Worm (Caenorhabditis elegans): Measurements from ENCODE around the gene Y57G11C.1144.

ce11 chrIV:14978204-14978603 is 41.1 kb downstream of the Y57G11C.1144 start:
- TF ChIP-seq sem-2 (GFP tag; optimal IDR thresholded peaks at IDR 0.05) (no peak), elt-3 (tag; optimal IDR thresholded peaks at IDR 0.05) (no peak), ceh-43 (GFP tag; optimal IDR thresholded peaks at IDR 0.05) (no peak), blmp-1 (tag; optimal IDR thresholded peaks at IDR 0.05) (no peak), nhr-76 (tag; optimal IDR thresholded peaks at IDR 0.05) (no peak), snpc-4 (tag; optimal IDR thresholded peaks at IDR 0.05) (no peak), unc-39 (tag; optimal IDR thresholded peaks at IDR 0.05) (no peak), mls-2 (tag; optimal IDR thresholded peaks at IDR 0.05) (no peak), tbx-8 (GFP tag; optimal IDR thresholded peaks at IDR 0.05) (no peak), lin-13 (tag; optimal IDR thresholded peaks at IDR 0.05) (no peak), pha-4 (tag; optimal IDR thresholded peaks at IDR 0.05) (no peak), nhr-12 (tag; optimal IDR thresholded peaks at IDR 0.05) (no peak), unc-62 (GFP tag; optimal IDR thresholded peaks at IDR 0.05) (no peak)

All from whole organism, mixed stage, embryonic.